Fruit fly (Drosophila melanogaster) whole organism, embryonic: ENCODE data around the gene al.

ENCODE experiments used
- Abd-B ChIP-seq: fragments of 200-800 bp; sonication (Bioruptor generic); optimal IDR thresholded peaks from 2 replicates; lab custom pipeline; 2018; ENCODE audit warnings: missing biosample characterization, mild to moderate bottlenecking, missing genetic modification characterization, moderate library complexity
- CG11456 ChIP-seq: fragments of 200-800 bp; sonication (Bioruptor generic); IDR thresholded peaks from 3 replicates; pipeline ENCODE4 v1.3.6; 2022; ENCODE audit warnings: missing biosample characterization, missing genetic modification characterization
- CG13123 ChIP-seq: fragments of 200-800 bp; sonication (Bioruptor generic); optimal IDR thresholded peaks from 2 replicates; lab custom pipeline; 2016; ENCODE audit warnings: missing biosample characterization, missing genetic modification characterization
- CG15011 ChIP-seq: fragments of 200-800 bp; sonication (Bioruptor generic); optimal IDR thresholded peaks from 3 replicates; lab custom pipeline; 2018; ENCODE audit warnings: missing biosample characterization, mild to moderate bottlenecking, missing genetic modification characterization
- CG17361 ChIP-seq: fragments of 200-800 bp; sonication (Bioruptor generic); IDR thresholded peaks from 3 replicates; pipeline ENCODE4 v1.3.6; 2022; ENCODE audit warnings: missing biosample characterization, missing genetic modification characterization
- CG17385 ChIP-seq: fragments of 200-800 bp; sonication (Bioruptor generic); optimal IDR thresholded peaks from 3 replicates; lab custom pipeline; 2018; ENCODE audit warnings: missing biosample characterization, mild to moderate bottlenecking, missing genetic modification characterization
- CG17568 ChIP-seq: fragments of 200-800 bp; sonication (Bioruptor generic); optimal IDR thresholded peaks from 2 replicates; lab custom pipeline; 2018; ENCODE audit warnings: missing biosample characterization, mild to moderate bottlenecking, missing genetic modification characterization, moderate library complexity
- CG17802 ChIP-seq: fragments of 200-800 bp; sonication (Bioruptor generic); optimal IDR thresholded peaks from 2 replicates; lab custom pipeline; 2018; ENCODE audit warnings: missing biosample characterization, mild to moderate bottlenecking, missing genetic modification characterization, moderate library complexity
- CG18599 ChIP-seq: fragments of 200-800 bp; sonication (Bioruptor generic); optimal IDR thresholded peaks from 3 replicates; lab custom pipeline; 2017; ENCODE audit warnings: missing biosample characterization, missing genetic modification characterization, mild to moderate bottlenecking, moderate library complexity, missing genetic modification reagents
- CG2202 ChIP-seq: fragments of 200-800 bp; sonication (Bioruptor generic); optimal IDR thresholded peaks from 2 replicates; lab custom pipeline; 2018; ENCODE audit warnings: missing biosample characterization, mild to moderate bottlenecking, missing genetic modification characterization
- CG2678 ChIP-seq: fragments of 200-800 bp; sonication (Bioruptor generic); optimal IDR thresholded peaks from 3 replicates; lab custom pipeline; 2019; ENCODE audit warnings: missing biosample characterization, mild to moderate bottlenecking, missing genetic modification characterization, moderate library complexity
- CG31224 ChIP-seq: fragments of 200-800 bp; sonication (Bioruptor generic); IDR thresholded peaks from 2 replicates; pipeline ENCODE4 v1.3.6; 2022; ENCODE audit warnings: missing biosample characterization, missing genetic modification characterization
- CG31388 ChIP-seq: fragments of 200-800 bp; sonication (Bioruptor generic); optimal IDR thresholded peaks from 2 replicates; lab custom pipeline; 2016; ENCODE audit warnings: missing biosample characterization, missing genetic modification characterization
- CG33557 ChIP-seq: fragments of 200-800 bp; sonication (Bioruptor generic); optimal IDR thresholded peaks from 2 replicates; lab custom pipeline; 2019; ENCODE audit warnings: missing biosample characterization, mild to moderate bottlenecking, missing genetic modification characterization, moderate library complexity
- CG43689 ChIP-seq: fragments of 200-800 bp; sonication (Bioruptor generic); IDR thresholded peaks from 2 replicates; pipeline ENCODE4 v1.3.6; 2022; ENCODE audit warnings: missing biosample characterization, missing genetic modification characterization
- CG4730 ChIP-seq: fragments of 200-800 bp; sonication (Bioruptor generic); IDR thresholded peaks from 2 replicates; pipeline ENCODE4 v1.3.6; 2022; ENCODE audit warnings: missing biosample characterization, missing genetic modification characterization
- CG5180 ChIP-seq: fragments of 200-800 bp; sonication (Bioruptor generic); optimal IDR thresholded peaks from 3 replicates; lab custom pipeline; 2017; ENCODE audit warnings: missing biosample characterization, missing genetic modification characterization, mild to moderate bottlenecking, moderate library complexity, missing genetic modification reagents
- CG5953 ChIP-seq: fragments of 200-800 bp; sonication (Bioruptor generic); IDR thresholded peaks from 2 replicates; pipeline ENCODE4 v1.3.6; 2022; ENCODE audit warnings: missing biosample characterization, missing genetic modification characterization
- CG6791 ChIP-seq: fragments of 200-800 bp; sonication (Bioruptor generic); IDR thresholded peaks from 3 replicates; pipeline ENCODE4 v1.3.6; 2022; ENCODE audit warnings: missing biosample characterization, missing genetic modification characterization; ENCODE audit not compliant: partially characterized antibody
- Chrac-16 ChIP-seq: fragments of 200-800 bp; sonication (Bioruptor generic); optimal IDR thresholded peaks from 3 replicates; lab custom pipeline; 2016; ENCODE audit warnings: missing biosample characterization, missing genetic modification characterization
- D19B ChIP-seq: fragments of 200-800 bp; sonication (Bioruptor generic); optimal IDR thresholded peaks from 2 replicates; lab custom pipeline; 2017; ENCODE audit warnings: missing biosample characterization, mild to moderate bottlenecking, missing genetic modification characterization
- Dip3 ChIP-seq: fragments of 200-800 bp; sonication (Bioruptor generic); optimal IDR thresholded peaks from 3 replicates; lab custom pipeline; 2016; ENCODE audit warnings: missing biosample characterization, missing genetic modification characterization
- Eip74EF ChIP-seq, 2 experiments: fragments of 200-800 bp in 1 of 2; fragments of >200 bp in 1 of 2; sonication (Bioruptor generic) in 1 of 2; optimal IDR thresholded peaks; 2 replicates each; lab custom pipeline; 2017 to 2019; ENCODE audit warnings: missing biosample characterization in 2 of 2, missing genetic modification characterization in 2 of 2, mild to moderate bottlenecking in 1 of 2, moderate library complexity in 1 of 2
- H2.0 ChIP-seq: fragments of 200-800 bp; sonication (Bioruptor generic); IDR thresholded peaks from 2 replicates; pipeline ENCODE4 v1.3.6; 2022; ENCODE audit warnings: missing biosample characterization, missing genetic modification characterization
- Hmr ChIP-seq: fragments of 200-800 bp; sonication (Bioruptor generic); optimal IDR thresholded peaks from 3 replicates; lab custom pipeline; 2017; ENCODE audit warnings: mild to moderate bottlenecking, missing biosample characterization, missing genetic modification reagents, missing genetic modification characterization
- Hr39 ChIP-seq: fragments of >200 bp; optimal IDR thresholded peaks from 2 replicates; lab custom pipeline; 2017
- Kr ChIP-seq: fragments of 200-800 bp; sonication (Bioruptor generic); optimal IDR thresholded peaks from 2 replicates; lab custom pipeline; 2017; ENCODE audit warnings: missing biosample characterization, mild to moderate bottlenecking, missing genetic modification characterization
- Ravus ChIP-seq: fragments of 200-800 bp; sonication (Bioruptor generic); IDR thresholded peaks from 2 replicates; pipeline ENCODE4 v1.3.6; 2022; ENCODE audit warnings: missing biosample characterization, missing genetic modification characterization
- Sox100B ChIP-seq: fragments of 200-800 bp; sonication (Bioruptor generic); optimal IDR thresholded peaks from 3 replicates; lab custom pipeline; 2018; ENCODE audit warnings: missing biosample characterization, mild to moderate bottlenecking, missing genetic modification characterization
- Sry-δ ChIP-seq: fragments of 200-800 bp; sonication (Bioruptor generic); optimal IDR thresholded peaks from 2 replicates; lab custom pipeline; 2016; ENCODE audit warnings: missing biosample characterization, missing genetic modification characterization
- ato ChIP-seq: fragments of 200-800 bp; sonication (Bioruptor generic); IDR thresholded peaks from 2 replicates; pipeline ENCODE4 v1.3.6; 2022; ENCODE audit warnings: missing biosample characterization, missing genetic modification characterization; ENCODE audit not compliant: partially characterized antibody
- bigmax ChIP-seq: fragments of 200-800 bp; sonication (Bioruptor generic); optimal IDR thresholded peaks from 2 replicates; lab custom pipeline; 2018; ENCODE audit warnings: missing biosample characterization, mild to moderate bottlenecking, missing genetic modification characterization
- btn ChIP-seq: fragments of 200-800 bp; sonication (Bioruptor generic); optimal IDR thresholded peaks from 2 replicates; lab custom pipeline; 2016; ENCODE audit warnings: missing biosample characterization, missing genetic modification characterization
- crp ChIP-seq, 2 experiments: fragments of 200-800 bp; sonication (Bioruptor generic); optimal IDR thresholded peaks; 2 replicates in 1 of 2; 3 replicates in 1 of 2; lab custom pipeline; 2017; ENCODE audit warnings: missing biosample characterization in 2 of 2, missing genetic modification characterization in 2 of 2, mild to moderate bottlenecking in 1 of 2, moderate library complexity in 1 of 2
- dm ChIP-seq: fragments of 200-800 bp; sonication (Bioruptor generic); optimal IDR thresholded peaks from 3 replicates; lab custom pipeline; 2016; ENCODE audit warnings: missing biosample characterization, missing genetic modification characterization
- ewg ChIP-seq: fragments of 200-800 bp; sonication (Bioruptor generic); optimal IDR thresholded peaks from 3 replicates; lab custom pipeline; 2017; ENCODE audit warnings: mild to moderate bottlenecking, missing biosample characterization, missing genetic modification reagents, missing genetic modification characterization
- gcm2 ChIP-seq: fragments of 200-800 bp; sonication (Bioruptor generic); optimal IDR thresholded peaks from 2 replicates; lab custom pipeline; 2016; ENCODE audit warnings: missing biosample characterization, missing genetic modification characterization
- lab ChIP-seq: fragments of 200-800 bp; sonication (Bioruptor generic); optimal IDR thresholded peaks from 3 replicates; lab custom pipeline; 2017; ENCODE audit warnings: missing biosample characterization, missing genetic modification characterization, mild to moderate bottlenecking, moderate library complexity, missing genetic modification reagents
- lmd ChIP-seq: fragments of 200-800 bp; sonication (Bioruptor generic); IDR thresholded peaks from 2 replicates; pipeline ENCODE4 v1.3.6; 2022; ENCODE audit warnings: missing biosample characterization, missing genetic modification characterization
- maf-S ChIP-seq: fragments of 200-800 bp; sonication (Bioruptor generic); optimal IDR thresholded peaks from 2 replicates; lab custom pipeline; 2016; ENCODE audit warnings: missing biosample characterization, missing genetic modification characterization
- nerfin-1 ChIP-seq: fragments of 200-800 bp; sonication (Bioruptor generic); optimal IDR thresholded peaks from 3 replicates; lab custom pipeline; 2019; ENCODE audit warnings: missing biosample characterization, mild to moderate bottlenecking, missing genetic modification characterization, moderate library complexity
- slp2 ChIP-seq: fragments of 200-800 bp; sonication (Bioruptor generic); optimal IDR thresholded peaks from 2 replicates; lab custom pipeline; 2016; ENCODE audit warnings: missing biosample characterization, missing genetic modification characterization
- tgo ChIP-seq: fragments of 200-800 bp; sonication (Bioruptor generic); IDR thresholded peaks from 3 replicates; pipeline ENCODE4 v1.3.6; 2022; ENCODE audit warnings: missing biosample characterization, missing genetic modification characterization
- tio ChIP-seq: fragments of 200-800 bp; sonication (Bioruptor generic); optimal IDR thresholded peaks from 2 replicates; lab custom pipeline; 2017; ENCODE audit warnings: missing biosample characterization, missing genetic modification characterization, inconsistent platforms
- toy ChIP-seq: fragments of 200-800 bp; sonication (Bioruptor generic); IDR thresholded peaks from 2 replicates; pipeline ENCODE4 v1.3.6; 2022; ENCODE audit warnings: missing biosample characterization, missing genetic modification characterization
- trem ChIP-seq: fragments of 200-800 bp; optimal IDR thresholded peaks from 3 replicates; lab custom pipeline; 2019; ENCODE audit warnings: missing biosample characterization, mild to moderate bottlenecking, missing genetic modification characterization, moderate library complexity
- unc-4 ChIP-seq: fragments of 200-800 bp; sonication (Bioruptor generic); IDR thresholded peaks from 2 replicates; pipeline ENCODE4 v1.3.6; 2022; ENCODE audit warnings: missing biosample characterization, missing genetic modification characterization; ENCODE audit not compliant: partially characterized antibody
- vfl ChIP-seq: fragments of 200-800 bp; sonication (Bioruptor generic); optimal IDR thresholded peaks from 2 replicates; lab custom pipeline; 2016; ENCODE audit warnings: missing biosample characterization, missing genetic modification characterization
- vnd ChIP-seq: fragments of 200-800 bp; sonication (Bioruptor generic); IDR thresholded peaks from 3 replicates; pipeline ENCODE4 v1.3.6; 2022; ENCODE audit warnings: missing biosample characterization, missing genetic modification characterization; ENCODE audit not compliant: partially characterized antibody

Gene al

DNA sequence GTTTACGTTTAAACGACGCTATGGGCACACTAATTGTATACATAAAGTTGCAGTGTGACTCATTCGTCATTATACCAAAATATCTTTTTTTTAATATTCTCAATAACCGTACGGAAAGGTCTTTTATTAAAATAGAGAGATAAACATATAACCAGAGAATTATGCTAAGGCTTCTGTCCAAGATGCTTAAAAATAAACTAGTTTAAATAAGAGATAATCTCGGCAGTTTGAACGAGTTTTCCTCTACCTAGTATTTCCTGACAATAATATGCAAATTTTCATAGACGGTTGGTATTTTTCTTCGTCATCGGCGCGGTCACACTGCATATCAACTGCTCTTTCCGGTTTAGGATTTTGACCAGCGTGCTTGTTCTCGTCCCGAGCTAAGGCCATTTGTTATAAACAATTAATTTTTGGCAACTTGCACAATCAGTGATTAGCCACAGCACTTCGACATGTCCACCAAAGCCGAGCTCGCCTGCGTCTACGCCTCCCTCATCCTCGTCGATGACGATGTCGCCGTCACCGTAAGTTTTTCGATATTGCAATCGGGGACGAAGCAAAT is 41.8 kb downstream of the al start, which contains the start of the genes CG13690 and RpLP1 (continued):
- TF ChIP-seq ato (GFP tag; lab: Robert Waterston, UW) (0 out of 2 replicates have a peak, but pooled peaks have one; percentile 15), CG5180 (GFP tag; lab: Kevin White, UChicago) (peak; percentile 48), Dip3 (GFP tag; lab: Kevin White, UChicago) (peak; percentile 56), trem (tag; lab: Kevin White, UChicago) (peak; percentile 92), Hmr (GFP tag; lab: Kevin White, UChicago) (peak; percentile 95), dm (GFP tag; lab: Kevin White, UChicago) (peak; percentile 91), CG17361 (GFP tag; lab: Robert Waterston, UW) (peak; percentile 85), Sry-δ (GFP tag; lab: Kevin White, UChicago) (peak; percentile 58), Chrac-16 (GFP tag; lab: Kevin White, UChicago) (peak; percentile 28), tgo (peak; percentile 31; the same call in 2 of the 3 replicates), CG6791 (GFP tag; lab: Robert Waterston, UW) (no peak), Eip74EF (GFP tag; optimal IDR thresholded peaks at IDR 0.05; lab: Kevin White, UChicago) (peak in 1 of 2 experiments; percentile 76), ewg (peak; percentile 61), Sox100B (GFP tag; lab: Kevin White, UChicago) (peak; percentile 86), CG11456 (GFP tag; lab: Robert Waterston, UW) (peak; percentile 76; the same call in 2 of the 3 replicates), CG17802 (tag; lab: Kevin White, UChicago) (peak; percentile 9), CG43689 (GFP tag; lab: Robert Waterston, UW) (no peak), Ravus (no peak), CG17385 (peak; percentile 84), Hr39 (lab: Kevin White, UChicago) (no peak), btn (no peak), maf-S (GFP tag; lab: Kevin White, UChicago) (peak; percentile 67), CG15011 (GFP tag; lab: Kevin White, UChicago) (peak; percentile 83), D19B (GFP tag; lab: Kevin White, UChicago) (peak; percentile 31), CG5953 (no peak), slp2 (GFP tag; lab: Kevin White, UChicago) (peak; percentile 61), vfl (GFP tag; lab: Kevin White, UChicago) (peak; percentile 37), CG31388 (GFP tag; lab: Kevin White, UChicago) (no peak), vnd (GFP tag; lab: Robert Waterston, UW) (no peak), CG2678 (peak; percentile 71), bigmax (GFP tag; lab: Kevin White, UChicago) (peak; percentile 53), CG2202 (tag; lab: Kevin White, UChicago) (peak; percentile 77), toy (GFP tag; lab: Robert Waterston, UW) (no peak), tio (GFP tag; lab: Kevin White, UChicago) (no peak), unc-4 (GFP tag; lab: Robert Waterston, UW) (no peak), CG4730 (GFP tag; lab: Robert Waterston, UW) (no peak)
- TF ChIP-seq, all 482 proteins: peak for 344

DNA sequence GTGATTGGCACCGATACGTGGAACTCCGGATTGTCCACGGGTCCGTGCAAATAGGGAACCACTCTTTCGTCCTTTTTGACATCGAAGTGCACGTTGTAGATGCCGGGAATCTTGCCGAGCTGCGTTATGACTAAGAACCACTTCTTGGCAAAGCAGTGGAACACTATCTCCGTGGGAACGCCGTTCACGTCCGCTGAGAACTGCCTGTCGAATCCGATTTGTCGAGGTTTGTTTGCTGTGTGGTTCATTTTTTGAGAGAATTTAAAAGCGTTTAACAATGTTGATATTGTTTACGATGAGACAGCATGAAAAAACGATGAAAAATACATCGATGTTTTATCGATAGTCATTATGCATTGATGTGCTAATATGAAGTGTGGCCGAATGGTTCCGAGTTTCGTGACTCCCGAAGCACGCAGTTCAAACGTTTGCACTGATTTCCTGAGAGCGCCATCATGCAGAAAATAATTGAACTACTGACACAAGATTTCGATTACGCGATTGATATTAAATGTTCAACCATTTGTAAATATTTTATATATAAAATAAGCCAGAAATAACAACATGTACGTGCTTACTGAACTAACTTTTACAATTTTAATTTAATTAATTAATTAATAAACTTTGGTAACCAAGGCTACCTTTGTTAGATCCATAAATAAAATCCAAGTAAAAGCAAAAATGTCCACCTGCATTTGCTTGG is 43.4 kb downstream of the al start, which contains the start of the genes CG11885 and CG13692:
CG11885 (minus strand) TSS at position 332 of the 703 bp plus-strand sequence.
CG13692 (plus strand) TSS at position 653 of the 703 bp plus-strand sequence.
- TF ChIP-seq nerfin-1 (peak; percentile 24), Abd-B (GFP tag; lab: Kevin White, UChicago) (peak; percentile 65), crp (GFP tag; optimal IDR thresholded peaks at IDR 0.05; lab: Kevin White, UChicago) (peak in 1 of 2 experiments; percentile 9), CG18599 (GFP tag; lab: Kevin White, UChicago) (no peak), gcm2 (GFP tag; lab: Kevin White, UChicago) (no peak), Kr (GFP tag; lab: Kevin White, UChicago) (no peak), lab (peak; percentile 60), CG33557 (GFP tag; lab: Kevin White, UChicago) (no peak), CG31224 (GFP tag; lab: Robert Waterston, UW) (no peak), lmd (no peak; the same call in 1 of the 2 replicates), CG17568 (GFP tag; lab: Kevin White, UChicago) (peak; percentile 37), CG13123 (GFP tag; lab: Kevin White, UChicago) (no peak), H2.0 (GFP tag; lab: Robert Waterston, UW) (no peak)
